Worm (Caenorhabditis elegans) whole organism, late embryonic: Measurements from ENCODE around the gene nse-4.

Experiments
- C08G9.2 ChIP-seq: sonication (generic microtip); optimal IDR thresholded peaks from 2 replicates; lab custom pipeline; 2016; ENCODE audit warnings: mild to moderate bottlenecking, missing genetic modification characterization, moderate library complexity, missing compliant biosample characterization
- C38D4.7 ChIP-seq: fragments of 200-800 bp; sonication (Bioruptor generic); optimal IDR thresholded peaks from 2 replicates; lab custom pipeline; 2018; ENCODE audit warnings: mild to moderate bottlenecking, missing genetic modification characterization, moderate library complexity, missing compliant biosample characterization
- F13H6.1 ChIP-seq: sonication (generic microtip); optimal IDR thresholded peaks from 2 replicates; lab custom pipeline; 2016; ENCODE audit warnings: missing genetic modification characterization, missing compliant biosample characterization
- K02D7.2 ChIP-seq: sonication (generic microtip); optimal IDR thresholded peaks from 2 replicates; lab custom pipeline; 2017; ENCODE audit warnings: mild to moderate bottlenecking, missing genetic modification characterization, missing compliant biosample characterization
- T23F11.4 ChIP-seq: fragments of 200-800 bp; sonication (Bioruptor generic); optimal IDR thresholded peaks from 2 replicates; lab custom pipeline; 2018; ENCODE audit warnings: mild to moderate bottlenecking, missing genetic modification characterization, missing compliant biosample characterization
- Y22D7AL.16 ChIP-seq: sonication (generic microtip); optimal IDR thresholded peaks from 2 replicates; lab custom pipeline; 2016; ENCODE audit warnings: missing genetic modification characterization, missing compliant biosample characterization
- ahr-1 ChIP-seq: sonication (generic microtip); optimal IDR thresholded peaks from 2 replicates; lab custom pipeline; 2016; ENCODE audit warnings: missing genetic modification characterization, missing compliant biosample characterization
- ceh-14 ChIP-seq: sonication (generic microtip); optimal IDR thresholded peaks from 2 replicates; lab custom pipeline; 2016; ENCODE audit warnings: missing genotype, missing genetic modification characterization, missing compliant biosample characterization
- ceh-19 ChIP-seq: fragments of 200-800 bp; sonication (Bioruptor generic); optimal IDR thresholded peaks from 2 replicates; lab custom pipeline; 2018; ENCODE audit warnings: mild to moderate bottlenecking, missing genetic modification characterization, missing compliant biosample characterization
- ceh-24 ChIP-seq: sonication (generic microtip); optimal IDR thresholded peaks from 2 replicates; lab custom pipeline; 2016; ENCODE audit warnings: mild to moderate bottlenecking, missing genetic modification characterization, missing compliant biosample characterization
- ceh-30 ChIP-seq: fragments of 150-350 bp; optimal IDR thresholded peaks from 2 replicates; lab custom pipeline; 2014; ENCODE audit warnings: missing biosample characterization, missing genetic modification characterization
- ceh-31 ChIP-seq: sonication (generic microtip); optimal IDR thresholded peaks from 2 replicates; lab custom pipeline; 2016; ENCODE audit warnings: missing genetic modification characterization, missing compliant biosample characterization
- ceh-34 ChIP-seq: sonication (generic microtip); optimal IDR thresholded peaks from 2 replicates; lab custom pipeline; 2016; ENCODE audit warnings: mild to moderate bottlenecking, missing genetic modification characterization, missing compliant biosample characterization
- ceh-45 ChIP-seq: fragments of 200-800 bp; sonication (Bioruptor generic); IDR thresholded peaks from 2 replicates; pipeline ENCODE4 v1.3.6; 2022; ENCODE audit warnings: missing genetic modification reagents, missing genetic modification characterization, missing compliant biosample characterization
- ceh-48 ChIP-seq: sonication (generic microtip); optimal IDR thresholded peaks from 2 replicates; lab custom pipeline; 2016; ENCODE audit warnings: missing genetic modification characterization, inconsistent platforms, missing compliant biosample characterization
- ceh-6 ChIP-seq: fragments of 200-800 bp; sonication (Bioruptor generic); optimal IDR thresholded peaks from 2 replicates; lab custom pipeline; 2018; ENCODE audit warnings: mild to moderate bottlenecking, missing genetic modification characterization, missing compliant biosample characterization
- che-1 ChIP-seq: sonication (generic microtip); optimal IDR thresholded peaks from 2 replicates; lab custom pipeline; 2016; ENCODE audit warnings: mild to moderate bottlenecking, missing genetic modification characterization, missing compliant biosample characterization
- dmd-4 ChIP-seq: sonication (generic microtip); optimal IDR thresholded peaks from 2 replicates; lab custom pipeline; 2016; ENCODE audit warnings: borderline replicate concordance, missing genetic modification characterization, missing compliant biosample characterization
- elt-2 ChIP-seq: sonication (generic microtip); optimal IDR thresholded peaks from 2 replicates; lab custom pipeline; 2016; ENCODE audit warnings: missing genetic modification reagents, missing genetic modification characterization, missing compliant biosample characterization
- elt-4 ChIP-seq: sonication (generic microtip); optimal IDR thresholded peaks from 2 replicates; lab custom pipeline; 2016; ENCODE audit warnings: missing genetic modification characterization, missing compliant biosample characterization
- ets-4 ChIP-seq: sonication (generic microtip); optimal IDR thresholded peaks from 2 replicates; lab custom pipeline; 2016; ENCODE audit warnings: missing genetic modification characterization, missing compliant biosample characterization
- eyg-1 ChIP-seq: sonication (generic microtip); optimal IDR thresholded peaks from 2 replicates; lab custom pipeline; 2016; ENCODE audit warnings: missing genotype, missing genetic modification characterization, missing compliant biosample characterization
- fkh-10 ChIP-seq: fragments of 150-350 bp; optimal IDR thresholded peaks from 2 replicates; lab custom pipeline; 2014; ENCODE audit warnings: missing biosample characterization, missing genetic modification reagents, missing genetic modification characterization
- fkh-6 ChIP-seq: sonication (generic microtip); optimal IDR thresholded peaks from 2 replicates; lab custom pipeline; 2016; ENCODE audit warnings: missing genetic modification characterization, missing compliant biosample characterization
- hlh-15 ChIP-seq: sonication (generic microtip); optimal IDR thresholded peaks from 2 replicates; lab custom pipeline; 2016; ENCODE audit warnings: missing genetic modification characterization, missing compliant biosample characterization
- hlh-30 ChIP-seq: sonication (generic microtip); optimal IDR thresholded peaks from 2 replicates; lab custom pipeline; 2017; ENCODE audit warnings: antibody characterized with exemption, missing genetic modification characterization, missing compliant biosample characterization; ENCODE audit not compliant: insufficient read depth
- hlh-6 ChIP-seq: sonication (generic microtip); optimal IDR thresholded peaks from 2 replicates; lab custom pipeline; 2016; ENCODE audit warnings: missing genotype, missing genetic modification characterization, missing compliant biosample characterization
- lim-6 ChIP-seq: sonication (generic microtip); optimal IDR thresholded peaks from 2 replicates; lab custom pipeline; 2016; ENCODE audit warnings: missing genetic modification characterization, missing compliant biosample characterization
- lin-11 ChIP-seq: fragments of 200-800 bp; sonication (Bioruptor generic); optimal IDR thresholded peaks from 2 replicates; lab custom pipeline; 2018; ENCODE audit warnings: mild to moderate bottlenecking, missing genetic modification characterization, missing compliant biosample characterization
- mec-3 ChIP-seq: sonication (generic microtip); optimal IDR thresholded peaks from 2 replicates; lab custom pipeline; 2016; ENCODE audit warnings: borderline replicate concordance, missing genetic modification characterization, missing compliant biosample characterization
- nfya-1 ChIP-seq: sonication (generic microtip); optimal IDR thresholded peaks from 2 replicates; lab custom pipeline; 2017; ENCODE audit warnings: missing genetic modification characterization, mild to moderate bottlenecking, missing compliant biosample characterization, antibody characterized with exemption, moderate library complexity
- nhr-11 ChIP-seq: fragments of 150-350 bp; optimal IDR thresholded peaks from 2 replicates; lab custom pipeline; 2014; ENCODE audit warnings: missing biosample characterization, missing genetic modification characterization
- npax-4 ChIP-seq: sonication (generic microtip); optimal IDR thresholded peaks from 2 replicates; lab custom pipeline; 2016; ENCODE audit warnings: missing genetic modification characterization, missing compliant biosample characterization
- pag-3 ChIP-seq: sonication (generic microtip); optimal IDR thresholded peaks from 2 replicates; lab custom pipeline; 2016; ENCODE audit warnings: missing compliant biosample characterization, missing genetic modification characterization, borderline replicate concordance
- pat-9 ChIP-seq: fragments of 200-800 bp; sonication (Bioruptor generic); optimal IDR thresholded peaks from 2 replicates; lab custom pipeline; 2018; ENCODE audit warnings: mild to moderate bottlenecking, missing genetic modification characterization, moderate library complexity, missing compliant biosample characterization
- pax-1 ChIP-seq: fragments of 150-350 bp; optimal IDR thresholded peaks from 2 replicates; lab custom pipeline; 2014; ENCODE audit warnings: missing biosample characterization, missing genetic modification characterization
- pha-2 ChIP-seq: sonication (generic microtip); optimal IDR thresholded peaks from 2 replicates; lab custom pipeline; 2017; ENCODE audit warnings: mild to moderate bottlenecking, missing genetic modification characterization, missing compliant biosample characterization
- pha-4 ChIP-seq: fragments of 150-350 bp; optimal IDR thresholded peaks from 2 replicates; lab custom pipeline; 2018; ENCODE audit warnings: missing biosample characterization, missing genetic modification reagents, missing genetic modification characterization
- pros-1 ChIP-seq: fragments of 150-350 bp; optimal IDR thresholded peaks from 2 replicates; lab custom pipeline; 2014; ENCODE audit warnings: missing biosample characterization, missing genetic modification reagents, missing genetic modification characterization
- sdc-2 ChIP-seq: sonication (generic microtip); optimal IDR thresholded peaks from 2 replicates; lab custom pipeline; 2016; ENCODE audit warnings: missing genotype, missing genetic modification characterization, missing compliant biosample characterization
- sox-2 ChIP-seq: fragments of 200-800 bp; sonication (Bioruptor generic); IDR thresholded peaks from 2 replicates; pipeline ENCODE4 v1.3.6; 2022; ENCODE audit warnings: missing genetic modification reagents, missing genetic modification characterization, missing compliant biosample characterization
- sox-4 ChIP-seq: sonication (generic microtip); optimal IDR thresholded peaks from 2 replicates; lab custom pipeline; 2017; ENCODE audit warnings: mild to moderate bottlenecking, missing genetic modification characterization, inconsistent platforms, missing compliant biosample characterization
- syd-9 ChIP-seq: sonication (generic microtip); optimal IDR thresholded peaks from 2 replicates; lab custom pipeline; 2016; ENCODE audit warnings: mild to moderate bottlenecking, missing genetic modification characterization, moderate library complexity, missing compliant biosample characterization
- tbx-2 ChIP-seq: sonication (generic microtip); optimal IDR thresholded peaks from 2 replicates; lab custom pipeline; 2016; ENCODE audit warnings: missing genetic modification characterization, missing compliant biosample characterization
- tbx-7 ChIP-seq: sonication (generic microtip); optimal IDR thresholded peaks from 2 replicates; lab custom pipeline; 2016; ENCODE audit warnings: missing genotype, missing genetic modification characterization, missing compliant biosample characterization
- ttx-3 ChIP-seq: sonication (generic microtip); optimal IDR thresholded peaks from 2 replicates; lab custom pipeline; 2016; ENCODE audit warnings: missing genetic modification reagents, missing genetic modification characterization, missing compliant biosample characterization
- unc-3 ChIP-seq, 2 experiments: fragments of 200-800 bp in 1 of 2; sonication (Bioruptor generic) in 1 of 2; sonication (generic microtip) in 1 of 2; conservative IDR thresholded peaks in 1 of 2; optimal IDR thresholded peaks in 1 of 2; 2 replicates each; pipeline versions ENCODE4 v1.3.6 to Lab custom; 2016 to 2022; ENCODE audit warnings: missing compliant biosample characterization in 2 of 2, missing genetic modification characterization in 2 of 2, missing genetic modification reagents in 1 of 2
- unc-55 ChIP-seq: sonication (generic microtip); optimal IDR thresholded peaks from 2 replicates; lab custom pipeline; 2017; ENCODE audit warnings: missing biosample characterization, missing genetic modification reagents, missing genetic modification characterization
- unc-86 ChIP-seq: sonication (generic microtip); optimal IDR thresholded peaks from 2 replicates; lab custom pipeline; 2016; ENCODE audit warnings: missing genetic modification characterization, missing compliant biosample characterization
- zip-5 ChIP-seq: sonication (generic microtip); optimal IDR thresholded peaks from 2 replicates; lab custom pipeline; 2016; ENCODE audit warnings: missing genetic modification characterization, missing compliant biosample characterization
- ztf-16 ChIP-seq: sonication (generic microtip); optimal IDR thresholded peaks from 2 replicates; lab custom pipeline; 2017; ENCODE audit warnings: missing genetic modification characterization, missing compliant biosample characterization

nse-4 gene

DNA sequence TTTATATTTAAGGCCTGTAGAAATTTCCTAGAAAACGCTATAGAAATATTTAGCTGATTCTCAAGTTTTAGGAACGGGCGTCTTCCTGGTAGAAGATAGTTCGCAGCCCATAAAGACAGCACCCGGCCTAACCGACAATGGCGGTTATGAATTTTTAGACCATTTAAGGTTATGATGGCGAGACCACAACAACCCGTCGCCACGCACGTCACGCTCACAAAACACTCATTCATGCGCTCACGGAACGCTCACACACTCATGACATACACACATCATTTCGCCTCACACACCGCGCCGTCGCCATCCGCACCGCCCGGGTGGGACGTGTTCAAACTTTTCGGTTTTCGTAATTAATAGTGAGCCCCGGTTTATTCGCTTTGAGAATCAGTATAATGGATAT, 43.0 kb downstream of the nse-4 start:
- TF ChIP-seq C08G9.2, result no peak
- peak; percentile 1 for TF ChIP-seq hlh-30
- TF ChIP-seq nhr-11 (tag; lab: Kevin White, UChicago), result no peak

DNA sequence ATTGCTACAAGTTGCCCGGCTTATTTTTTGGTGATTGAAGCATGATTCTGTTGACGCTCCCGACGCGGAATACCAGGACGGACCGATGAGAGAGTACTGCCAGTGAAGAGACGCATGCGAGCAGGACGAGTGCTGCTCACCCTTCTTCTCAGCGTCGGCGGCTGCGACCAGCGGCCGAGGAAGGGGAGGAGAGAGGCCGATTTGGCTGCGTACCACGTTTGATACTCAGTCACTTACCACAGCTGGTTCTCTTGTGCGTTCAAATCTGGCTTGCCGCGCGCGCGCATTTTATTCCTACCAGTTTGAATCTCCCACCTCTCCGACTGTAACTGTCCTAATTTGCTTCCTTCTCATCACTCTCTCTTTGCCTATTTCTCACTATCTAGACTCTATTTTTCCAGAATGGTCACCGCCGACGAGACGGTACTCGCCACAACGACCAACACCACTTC, 43.6 kb downstream of the nse-4 start, which contains the start of gene mep-1:
TSS of gene mep-1 (plus strand) at position 402 of the 452 bp plus-strand sequence.
- TF ChIP-seq pha-4 (tag; lab: Kevin White, UChicago) (no peak), pha-2 (no peak), ceh-48 (tag; lab: Kevin White, UChicago) (no peak), nhr-11 (tag; lab: Kevin White, UChicago) (no peak), zip-5 (tag; lab: Kevin White, UChicago) (no peak), ceh-19 (GFP tag; lab: Kevin White, UChicago) (no peak), sox-4 (no peak), K02D7.2 (tag; lab: Kevin White, UChicago) (no peak), pax-1 (tag; lab: Kevin White, UChicago) (no peak), fkh-6 (tag; lab: Kevin White, UChicago) (no peak), ceh-24 (tag; lab: Kevin White, UChicago) (no peak), lin-11 (tag; lab: Kevin White, UChicago) (no peak), ceh-31 (tag; lab: Kevin White, UChicago) (peak; percentile 65), pag-3 (no peak), hlh-30 (peak; percentile 31), hlh-15 (tag; lab: Kevin White, UChicago) (no peak), tbx-2 (peak; percentile 69), pat-9 (tag; lab: Kevin White, UChicago) (no peak), elt-4 (tag; lab: Kevin White, UChicago) (no peak), ztf-16 (tag; lab: Kevin White, UChicago) (peak; percentile 2), sdc-2 (no peak), tbx-7 (no peak), ttx-3 (tag; lab: Kevin White, UChicago) (no peak), sox-2 (GFP tag; lab: Robert Waterston, UW) (no peak), syd-9 (tag; lab: Kevin White, UChicago) (no peak), npax-4 (tag; lab: Kevin White, UChicago) (no peak), C38D4.7 (GFP tag; lab: Kevin White, UChicago) (no peak), ceh-14 (no peak), hlh-6 (tag; lab: Kevin White, UChicago) (no peak), nfya-1 (peak; percentile 52), elt-2 (tag; lab: Kevin White, UChicago) (no peak), ceh-6 (GFP tag; lab: Kevin White, UChicago) (peak; percentile 5), eyg-1 (tag; lab: Kevin White, UChicago) (peak; percentile 61), ceh-34 (tag; lab: Kevin White, UChicago) (peak; percentile 62), ets-4 (tag; lab: Kevin White, UChicago) (no peak), ceh-45 (GFP tag; lab: Robert Waterston, UW) (no peak), pros-1 (tag; lab: Kevin White, UChicago) (no peak), Y22D7AL.16 (tag; lab: Kevin White, UChicago) (no peak), ceh-30 (tag; lab: Kevin White, UChicago) (no peak), ahr-1 (tag; lab: Kevin White, UChicago) (no peak), unc-3 (GFP tag; conservative IDR thresholded peaks at IDR 0.05; lab: Robert Waterston, UW) (no peak), unc-3 (tag; optimal IDR thresholded peaks at IDR 0.05; lab: Kevin White, UChicago) (no peak), fkh-10 (GFP tag; lab: Kevin White, UChicago) (no peak), unc-55 (GFP tag; lab: Kevin White, UChicago) (peak; percentile 5), lim-6 (tag; lab: Kevin White, UChicago) (no peak), mec-3 (tag; lab: Kevin White, UChicago) (no peak), F13H6.1 (no peak), C08G9.2 (peak; percentile 17), che-1 (tag; lab: Kevin White, UChicago) (no peak), dmd-4 (tag; lab: Kevin White, UChicago) (peak; percentile 55), T23F11.4 (GFP tag; lab: Kevin White, UChicago) (no peak), unc-86 (tag; lab: Kevin White, UChicago) (no peak)
